Worm (Caenorhabditis elegans): ENCODE data around the gene dct-8.

ce11 chrIV:3862948-3863347, 31.9 kb upstream of the dct-8 start:
- TF ChIP-seq F13H6.1 (tag; optimal IDR thresholded peaks at IDR 0.05) (no peak), ttx-3 (tag; optimal IDR thresholded peaks at IDR 0.05) (no peak), pha-4 (tag; optimal IDR thresholded peaks at IDR 0.05) (no peak), nfya-1 (tag; optimal IDR thresholded peaks at IDR 0.05) (no peak), ama-1 (optimal IDR thresholded peaks at IDR 0.05) (no peak), fkh-10 (GFP tag; optimal IDR thresholded peaks at IDR 0.05) (no peak), fax-1 (tag; optimal IDR thresholded peaks at IDR 0.05) (no peak), fkh-6 (tag; optimal IDR thresholded peaks at IDR 0.05) (no peak), ceh-31 (tag; optimal IDR thresholded peaks at IDR 0.05) (no peak), elt-2 (tag; optimal IDR thresholded peaks at IDR 0.05) (no peak), ceh-24 (tag; optimal IDR thresholded peaks at IDR 0.05) (no peak), npax-4 (tag; optimal IDR thresholded peaks at IDR 0.05) (no peak), sox-4 (tag; optimal IDR thresholded peaks at IDR 0.05) (no peak), dve-1 (tag; optimal IDR thresholded peaks at IDR 0.05) (no peak)
